Worm (Caenorhabditis elegans): Measurements from ENCODE around the gene crb-1.

Gene crb-1

DNA sequence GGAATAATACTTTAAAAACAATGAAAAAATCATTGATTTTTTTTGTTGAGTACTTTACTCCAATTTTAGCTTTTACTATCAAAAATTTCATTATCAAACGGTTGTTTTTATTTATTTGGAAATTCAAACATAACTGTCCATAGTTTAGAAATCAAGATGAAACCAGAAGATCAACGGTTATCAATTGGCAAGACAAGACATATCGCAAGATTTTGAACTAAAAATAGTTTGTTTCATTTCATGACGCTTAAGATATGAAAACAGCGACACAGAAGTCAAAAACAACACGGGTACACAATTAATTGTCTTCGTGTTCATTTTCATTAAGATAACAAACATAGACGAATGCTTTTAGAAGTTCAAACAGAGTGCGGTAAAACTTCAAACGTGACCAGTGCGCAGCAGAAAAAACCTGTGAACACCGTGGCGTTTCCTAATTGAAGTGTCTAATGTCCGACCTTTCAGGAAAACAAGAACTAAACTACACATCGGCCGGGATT is 3.7 kb upstream of the crb-1 start:
- no peak for TF ChIP-seq lin-39 (tag; optimal IDR thresholded peaks at IDR 0.05)
- TF ChIP-seq unc-62 (GFP tag; optimal IDR thresholded peaks at IDR 0.05) = no peak
- TF ChIP-seq nhr-67 (tag; optimal IDR thresholded peaks at IDR 0.05) = no peak
- no peak for TF ChIP-seq nhr-77 (tag; optimal IDR thresholded peaks at IDR 0.05)
- TF ChIP-seq nhr-25 (tag; optimal IDR thresholded peaks at IDR 0.05) = peak; percentile 2
- no peak for TF ChIP-seq fkh-10 (GFP tag; optimal IDR thresholded peaks at IDR 0.05)
- TF ChIP-seq ama-1 (optimal IDR thresholded peaks at IDR 0.05) = no peak
- no peak for TF ChIP-seq mml-1 (tag; optimal IDR thresholded peaks at IDR 0.05)

DNA sequence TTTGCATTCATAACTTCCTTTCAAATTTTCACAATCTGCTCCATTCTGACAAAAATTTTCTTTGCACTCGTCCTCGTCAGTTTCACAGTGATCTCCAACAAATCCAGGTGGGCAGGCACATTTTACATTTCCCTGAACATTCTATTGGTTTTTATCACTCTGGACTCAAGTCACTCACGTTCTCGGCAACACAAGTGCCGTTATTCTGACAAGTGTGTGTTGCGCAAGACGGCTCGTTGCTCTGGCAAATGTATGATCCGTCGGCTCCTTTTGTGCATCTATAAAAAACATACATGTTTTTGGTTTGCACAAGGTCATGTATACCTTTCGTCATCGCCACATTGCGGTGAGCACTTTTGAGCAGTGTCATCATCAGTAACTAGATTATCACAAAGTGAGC is 1.2 kb downstream of the crb-1 start:
- TF ChIP-seq jun-1 (tag; optimal IDR thresholded peaks at IDR 0.05) (no peak), nhr-67 (tag; optimal IDR thresholded peaks at IDR 0.05) (no peak), skn-1 (tag; optimal IDR thresholded peaks at IDR 0.05) (no peak), daf-12 (tag; optimal IDR thresholded peaks at IDR 0.05) (no peak), fos-1 (tag; optimal IDR thresholded peaks at IDR 0.05) (no peak), elt-1 (tag; optimal IDR thresholded peaks at IDR 0.05) (no peak), ZK546.5 (tag; optimal IDR thresholded peaks at IDR 0.05) (no peak), ztf-11 (tag; optimal IDR thresholded peaks at IDR 0.05) (no peak), zag-1 (tag; optimal IDR thresholded peaks at IDR 0.05) (no peak), tbx-2 (tag; optimal IDR thresholded peaks at IDR 0.05) (no peak), nhr-23 (tag; optimal IDR thresholded peaks at IDR 0.05) (no peak), nhr-11 (tag; optimal IDR thresholded peaks at IDR 0.05) (no peak), ceh-9 (tag; optimal IDR thresholded peaks at IDR 0.05) (no peak), ama-1 (optimal IDR thresholded peaks at IDR 0.05) (no peak)

DNA sequence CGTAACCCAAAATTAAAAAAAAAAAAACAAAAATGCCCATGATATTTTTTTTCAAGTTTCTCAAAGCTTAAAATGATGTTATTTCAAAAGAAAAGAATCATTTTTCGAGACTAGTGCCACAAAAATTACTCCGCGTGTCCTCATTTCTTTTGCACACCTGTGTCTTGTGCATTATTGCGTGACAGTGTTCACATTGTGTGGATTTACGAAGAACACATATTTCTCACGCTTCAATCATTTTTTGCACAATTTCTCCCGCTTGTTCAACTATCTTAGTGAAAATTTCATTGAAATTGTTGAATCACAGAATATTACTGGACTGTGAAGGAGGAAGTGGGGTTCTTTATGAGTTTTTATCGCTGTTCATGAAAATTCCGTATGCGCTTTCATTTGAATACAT is 5.0 kb downstream of the crb-1 start:
- TF ChIP-seq pha-4 (tag; optimal IDR thresholded peaks at IDR 0.05) = peak; percentile 57
- no peak for TF ChIP-seq lsy-12 (tag; optimal IDR thresholded peaks at IDR 0.05)
- peak; percentile 83 for TF ChIP-seq R02D3.7 (tag; optimal IDR thresholded peaks at IDR 0.05)
- TF ChIP-seq pqm-1 (tag; optimal IDR thresholded peaks at IDR 0.05) = no peak

DNA sequence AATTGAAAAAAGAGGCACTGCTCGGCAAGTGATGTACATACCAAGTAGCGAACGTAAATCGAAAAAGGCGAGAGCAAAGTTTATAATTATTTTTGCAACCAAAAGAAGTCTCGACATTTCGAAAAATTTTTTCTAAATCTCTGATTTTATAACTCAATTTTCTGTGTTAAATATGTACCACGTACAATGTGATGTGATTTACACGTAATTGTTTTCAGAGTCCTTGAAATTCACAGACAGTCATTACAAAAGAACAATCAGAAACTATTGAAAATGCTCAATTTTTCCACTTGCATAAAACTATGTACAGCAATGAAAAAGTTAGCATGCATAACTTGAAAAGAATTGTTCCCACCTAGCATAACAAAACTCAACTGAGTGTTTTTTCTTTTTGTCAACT is 10.8 kb downstream of the crb-1 start:
- no peak for TF ChIP-seq nhr-11 (tag; optimal IDR thresholded peaks at IDR 0.05)
- TF ChIP-seq unc-62 (GFP tag; optimal IDR thresholded peaks at IDR 0.05) = no peak
- TF ChIP-seq nfya-1 (tag; optimal IDR thresholded peaks at IDR 0.05; ENCODE audit: insufficient read depth) = no peak
- no peak for TF ChIP-seq nhr-23 (tag; optimal IDR thresholded peaks at IDR 0.05)
- TF ChIP-seq nhr-43 (tag; optimal IDR thresholded peaks at IDR 0.05; ENCODE audit: poor library complexity, severe bottlenecking) = no peak
- TF ChIP-seq nhr-77 (tag; optimal IDR thresholded peaks at IDR 0.05) = no peak
- no peak for TF ChIP-seq elt-3 (tag; optimal IDR thresholded peaks at IDR 0.05)
- TF ChIP-seq egl-5 (tag; optimal IDR thresholded peaks at IDR 0.05) = no peak
- no peak for TF ChIP-seq R02D3.7 (tag; optimal IDR thresholded peaks at IDR 0.05)
- no peak for TF ChIP-seq ZK546.5 (tag; optimal IDR thresholded peaks at IDR 0.05)

DNA sequence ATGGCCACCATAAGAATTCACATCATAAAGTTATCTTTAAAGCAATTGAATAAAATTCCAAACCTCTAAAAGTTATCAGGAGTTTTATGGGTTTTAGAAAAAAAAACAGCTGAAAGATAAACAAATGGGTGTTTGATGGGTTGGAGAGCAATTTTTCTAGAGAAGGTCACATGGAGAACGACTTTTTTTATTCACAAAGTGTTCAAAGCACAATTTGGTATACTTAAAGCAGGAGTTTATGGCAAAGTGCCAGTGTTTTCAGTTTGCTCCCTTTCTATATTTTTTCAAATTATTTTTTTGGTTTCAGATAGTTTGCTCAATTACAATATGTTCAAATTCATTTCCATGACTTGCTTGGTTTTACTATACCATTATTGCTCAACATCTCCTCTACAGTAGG is 12.6 kb downstream of the crb-1 start, which contains the start of gene F11C7.6:
F11C7.6 (plus strand) TSS at position 301 of the 400 bp plus-strand sequence.
- TF ChIP-seq sea-2 (GFP tag; optimal IDR thresholded peaks at IDR 0.05) = no peak
- TF ChIP-seq elt-2 (tag; optimal IDR thresholded peaks at IDR 0.05) = no peak
- no peak for TF ChIP-seq mdl-1 (tag; optimal IDR thresholded peaks at IDR 0.05)
- no peak for TF ChIP-seq R02D3.7 (tag; optimal IDR thresholded peaks at IDR 0.05)
- TF ChIP-seq ZK546.5 (tag; optimal IDR thresholded peaks at IDR 0.05) = no peak
- no peak for TF ChIP-seq nhr-76 (tag; optimal IDR thresholded peaks at IDR 0.05)
- TF ChIP-seq mml-1 (tag; optimal IDR thresholded peaks at IDR 0.05) = no peak
- no peak for TF ChIP-seq eor-1 (tag; optimal IDR thresholded peaks at IDR 0.05)
- no peak for TF ChIP-seq elt-3 (tag; optimal IDR thresholded peaks at IDR 0.05)
- no peak for TF ChIP-seq daf-12 (tag; optimal IDR thresholded peaks at IDR 0.05)
- TF ChIP-seq nhr-43 (tag; optimal IDR thresholded peaks at IDR 0.05; ENCODE audit: poor library complexity, severe bottlenecking) = no peak
- TF ChIP-seq fkh-2 (tag; optimal IDR thresholded peaks at IDR 0.05) = no peak
- TF ChIP-seq elt-1 (tag; optimal IDR thresholded peaks at IDR 0.05) = no peak

Data from whole organism, L3 larva.